Worm (Caenorhabditis elegans): ENCODE data around the gene dlc-1.

ce11 chrIII:6419409-6419944, 44.1 kb downstream of the dlc-1 start, which contains the start of gene atgl-1:
- TF ChIP-seq ama-1 (optimal IDR thresholded peaks at IDR 0.05) (peak; percentile 17), egl-27 (tag; optimal IDR thresholded peaks at IDR 0.05) (no peak), nhr-23 (tag; optimal IDR thresholded peaks at IDR 0.05) (no peak), lin-39 (tag; optimal IDR thresholded peaks at IDR 0.05) (no peak), elt-3 (tag; optimal IDR thresholded peaks at IDR 0.05) (no peak), pqm-1 (tag; optimal IDR thresholded peaks at IDR 0.05) (no peak)

Data from whole organism, L3 larva.